Worm (Caenorhabditis elegans): ENCODE data around the gene ZK1240.1.

Gene ZK1240.1

ce11 chrII:2378465-2379009, 49.3 kb downstream of the ZK1240.1 start (continued):
- TF ChIP-seq nhr-77 (tag; optimal IDR thresholded peaks at IDR 0.05) (no peak), ceh-82 (tag; optimal IDR thresholded peaks at IDR 0.05) (no peak), unc-39 (tag; optimal IDR thresholded peaks at IDR 0.05) (no peak), ama-1 (optimal IDR thresholded peaks at IDR 0.05) (no peak), peb-1 (tag; optimal IDR thresholded peaks at IDR 0.05) (no peak), blmp-1 (tag; optimal IDR thresholded peaks at IDR 0.05; ENCODE audit: insufficient read depth) (no peak), nhr-10 (tag; optimal IDR thresholded peaks at IDR 0.05) (no peak), lin-11 (tag; optimal IDR thresholded peaks at IDR 0.05) (no peak), lin-13 (GFP tag; optimal IDR thresholded peaks at IDR 0.05) (no peak), crh-2 (tag; optimal IDR thresholded peaks at IDR 0.05) (peak; percentile 88), aly-2 (tag; optimal IDR thresholded peaks at IDR 0.05) (no peak)

- TF ChIP-seq C34F6.9 (tag; optimal IDR thresholded peaks at IDR 0.05) (no peak), ztf-11 (tag; optimal IDR thresholded peaks at IDR 0.05) (no peak), dmd-4 (tag; optimal IDR thresholded peaks at IDR 0.05) (no peak), snpc-4 (tag; optimal IDR thresholded peaks at IDR 0.05) (no peak), nhr-6 (tag; optimal IDR thresholded peaks at IDR 0.05) (no peak), sma-3 (GFP tag; optimal IDR thresholded peaks at IDR 0.05) (no peak), unc-39 (tag; optimal IDR thresholded peaks at IDR 0.05) (no peak), R02D3.7 (tag; optimal IDR thresholded peaks at IDR 0.05) (no peak), fos-1 (tag; optimal IDR thresholded peaks at IDR 0.05) (no peak)
These were observed 50.5 kb downstream of the ZK1240.1 start for ce11 chrII:2379673-2380072.

ce11 chrII:2380174-2380573, 51.0 kb downstream of the ZK1240.1 start, which contains the start of gene F16G10.7:
Gene F16G10.7, minus strand, starts transcription at chrII:2380274.
- no peak for TF ChIP-seq ztf-4 (tag; optimal IDR thresholded peaks at IDR 0.05)
- no peak for TF ChIP-seq sma-3 (GFP tag; optimal IDR thresholded peaks at IDR 0.05)
- TF ChIP-seq nhr-23 (tag; optimal IDR thresholded peaks at IDR 0.05) = no peak
- TF ChIP-seq lsy-2 (tag; optimal IDR thresholded peaks at IDR 0.05) = no peak
- no peak for TF ChIP-seq gmeb-1 (tag; optimal IDR thresholded peaks at IDR 0.05)
- no peak for TF ChIP-seq nhr-77 (tag; optimal IDR thresholded peaks at IDR 0.05)
- TF ChIP-seq nhr-25 (tag; optimal IDR thresholded peaks at IDR 0.05) = no peak
- no peak for TF ChIP-seq ZK546.5 (tag; optimal IDR thresholded peaks at IDR 0.05)
- no peak for TF ChIP-seq ceh-16 (tag; optimal IDR thresholded peaks at IDR 0.05)
- TF ChIP-seq C34F6.9 (tag; optimal IDR thresholded peaks at IDR 0.05) = no peak
- TF ChIP-seq peb-1 (tag; optimal IDR thresholded peaks at IDR 0.05) = no peak
